Worm (Caenorhabditis elegans) whole organism, mixed stage, embryonic: ENCODE results near the gene M151.7.

Source experiments
- M03D4.4 ChIP-seq: sonication (generic microtip); optimal IDR thresholded peaks from 2 replicates; lab custom pipeline; 2017; ENCODE audit warnings: mild to moderate bottlenecking, missing genetic modification characterization, missing compliant biosample characterization
- bed-3 ChIP-seq: fragments of 200-800 bp; sonication (Bioruptor generic); optimal IDR thresholded peaks from 3 replicates; lab custom pipeline; 2018; ENCODE audit warnings: mild to moderate bottlenecking, missing genetic modification characterization, moderate library complexity, missing compliant biosample characterization
- ceh-39 ChIP-seq: fragments of 150-350 bp; optimal IDR thresholded peaks from 2 replicates; lab custom pipeline; 2014; ENCODE audit warnings: missing biosample characterization, missing genetic modification characterization
- ceh-43 ChIP-seq: fragments of 200-800 bp; sonication (Bioruptor generic); optimal IDR thresholded peaks from 2 replicates; lab custom pipeline; 2018; ENCODE audit warnings: mild to moderate bottlenecking, missing genetic modification characterization, moderate library complexity, missing compliant biosample characterization
- ceh-83 ChIP-seq: fragments of 200-800 bp; sonication (Bioruptor generic); optimal IDR thresholded peaks from 2 replicates; lab custom pipeline; 2018; ENCODE audit warnings: mild to moderate bottlenecking, missing genetic modification characterization, missing compliant biosample characterization
- ces-1 ChIP-seq: fragments of 150-350 bp; optimal IDR thresholded peaks from 2 replicates; lab custom pipeline; 2014; ENCODE audit warnings: missing biosample characterization, missing genetic modification reagents, missing genetic modification characterization
- cnd-1 ChIP-seq: fragments of 200-800 bp; sonication (Bioruptor generic); optimal IDR thresholded peaks from 2 replicates; lab custom pipeline; 2018; ENCODE audit warnings: mild to moderate bottlenecking, missing genetic modification characterization, missing compliant biosample characterization
- drap-1 ChIP-seq: fragments of 200-800 bp; sonication (Bioruptor generic); optimal IDR thresholded peaks from 3 replicates; lab custom pipeline; 2018; ENCODE audit warnings: mild to moderate bottlenecking, missing genetic modification characterization, missing compliant biosample characterization
- elt-1 ChIP-seq: sonication (generic microtip); optimal IDR thresholded peaks from 2 replicates; lab custom pipeline; 2017; ENCODE audit warnings: missing genetic modification characterization, mild to moderate bottlenecking, missing compliant biosample characterization, antibody characterized with exemption, moderate library complexity, borderline replicate concordance; ENCODE audit not compliant: insufficient read depth
- elt-3 ChIP-seq: fragments of 150-350 bp; optimal IDR thresholded peaks from 2 replicates; lab custom pipeline; 2014; ENCODE audit warnings: missing biosample characterization, missing genetic modification characterization
- flh-1 ChIP-seq: fragments of 200-800 bp; sonication (Bioruptor generic); optimal IDR thresholded peaks from 2 replicates; lab custom pipeline; 2018; ENCODE audit warnings: mild to moderate bottlenecking, missing genetic modification characterization, moderate library complexity, missing compliant biosample characterization
- ham-2 ChIP-seq: fragments of 200-800 bp; sonication (Bioruptor generic); optimal IDR thresholded peaks from 2 replicates; lab custom pipeline; 2018; ENCODE audit warnings: mild to moderate bottlenecking, missing genetic modification characterization, missing compliant biosample characterization
- lin-13 ChIP-seq: fragments of 150-350 bp; optimal IDR thresholded peaks from 2 replicates; lab custom pipeline; 2014; ENCODE audit warnings: missing biosample characterization, missing genetic modification characterization
- lin-32 ChIP-seq: fragments of 200-800 bp; sonication (Bioruptor generic); optimal IDR thresholded peaks from 2 replicates; lab custom pipeline; 2018; ENCODE audit warnings: mild to moderate bottlenecking, missing genetic modification characterization, missing compliant biosample characterization
- lsy-2 ChIP-seq: fragments of 150-350 bp; optimal IDR thresholded peaks from 2 replicates; lab custom pipeline; 2014; ENCODE audit warnings: missing biosample characterization, missing genetic modification characterization
- mab-5 ChIP-seq: fragments of 150-350 bp; optimal IDR thresholded peaks from 2 replicates; lab custom pipeline; 2014; ENCODE audit warnings: missing biosample characterization, missing genetic modification characterization
- mep-1 ChIP-seq: fragments of 150-350 bp; optimal IDR thresholded peaks from 2 replicates; lab custom pipeline; 2017; ENCODE audit warnings: missing biosample characterization, missing genetic modification reagents, missing genetic modification characterization, inconsistent platforms
- mls-2 ChIP-seq: sonication (generic microtip); optimal IDR thresholded peaks from 2 replicates; lab custom pipeline; 2016; ENCODE audit warnings: mild to moderate bottlenecking, missing genetic modification characterization, moderate library complexity, missing compliant biosample characterization
- nhr-12 ChIP-seq: fragments of 150-350 bp; optimal IDR thresholded peaks from 2 replicates; lab custom pipeline; 2014; ENCODE audit warnings: missing biosample characterization, missing genetic modification characterization
- nhr-2 ChIP-seq: fragments of 150-350 bp; optimal IDR thresholded peaks from 2 replicates; lab custom pipeline; 2014; ENCODE audit warnings: missing biosample characterization, missing genetic modification characterization
- nhr-237 ChIP-seq: fragments of 150-350 bp; optimal IDR thresholded peaks from 2 replicates; lab custom pipeline; 2014; ENCODE audit warnings: missing biosample characterization, missing genetic modification characterization
- nhr-28 ChIP-seq: fragments of 150-350 bp; optimal IDR thresholded peaks from 2 replicates; lab custom pipeline; 2014; ENCODE audit warnings: missing biosample characterization, missing genetic modification characterization
- pha-4 ChIP-seq: fragments of 150-350 bp; optimal IDR thresholded peaks from 2 replicates; lab custom pipeline; 2018; ENCODE audit warnings: missing biosample characterization, missing genetic modification reagents, missing genetic modification characterization
- sem-2 ChIP-seq: fragments of 200-800 bp; sonication (Bioruptor generic); optimal IDR thresholded peaks from 2 replicates; lab custom pipeline; 2018; ENCODE audit warnings: mild to moderate bottlenecking, missing genetic modification characterization, missing compliant biosample characterization
- snpc-4 ChIP-seq: fragments of 150-350 bp; optimal IDR thresholded peaks from 2 replicates; lab custom pipeline; 2014; ENCODE audit warnings: missing biosample characterization, missing genetic modification characterization
- sptf-1 ChIP-seq: sonication (generic microtip); optimal IDR thresholded peaks from 2 replicates; lab custom pipeline; 2017; ENCODE audit warnings: mild to moderate bottlenecking, missing genetic modification characterization, moderate library complexity, missing compliant biosample characterization
- tbx-8 ChIP-seq: fragments of 200-800 bp; sonication (Bioruptor generic); optimal IDR thresholded peaks from 2 replicates; lab custom pipeline; 2018; ENCODE audit warnings: mild to moderate bottlenecking, missing genetic modification characterization, moderate library complexity, missing compliant biosample characterization
- unc-120 ChIP-seq: sonication (generic microtip); optimal IDR thresholded peaks from 2 replicates; lab custom pipeline; 2017; ENCODE audit warnings: missing genetic modification characterization, missing compliant biosample characterization; ENCODE audit not compliant: poor library complexity, severe bottlenecking
- unc-39 ChIP-seq: fragments of 150-350 bp; optimal IDR thresholded peaks from 2 replicates; lab custom pipeline; 2014; ENCODE audit warnings: missing biosample characterization, missing genetic modification characterization
- unc-62 ChIP-seq: fragments of 150-350 bp; optimal IDR thresholded peaks from 2 replicates; lab custom pipeline; 2014; ENCODE audit warnings: missing biosample characterization, missing genetic modification reagents, missing genetic modification characterization
- zip-8 ChIP-seq: fragments of 150-350 bp; optimal IDR thresholded peaks from 2 replicates; lab custom pipeline; 2014; ENCODE audit warnings: missing biosample characterization, missing genetic modification characterization

M151.7 gene

DNA sequence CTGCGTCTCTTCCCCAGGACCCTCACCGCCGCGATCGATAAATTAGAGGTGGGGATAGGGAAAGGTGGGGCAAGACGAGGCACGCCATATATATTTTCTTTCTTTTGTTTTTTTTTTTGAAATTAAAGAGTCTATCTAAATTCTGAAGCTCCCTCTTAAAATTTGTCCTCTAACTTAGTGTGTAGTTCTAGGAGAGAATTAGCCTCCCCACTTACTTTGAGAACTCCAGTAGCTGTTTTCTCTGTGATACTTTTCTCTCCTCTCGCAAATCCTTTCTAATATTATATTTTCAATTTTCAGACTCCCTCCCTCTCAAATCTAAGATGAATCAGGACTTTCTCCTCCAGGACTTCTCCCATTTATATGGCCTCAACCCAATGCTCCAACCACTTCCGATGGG lies at the start of gene M151.7:
M151.7 (plus strand) TSS at position 301 of the 400 bp plus-strand sequence.
- TF ChIP-seq unc-62 (GFP tag; lab: Kevin White, UChicago), result no peak
- no peak for TF ChIP-seq mep-1 (tag; lab: Kevin White, UChicago)
- no peak for TF ChIP-seq nhr-28
- TF ChIP-seq tbx-8, result no peak
- TF ChIP-seq unc-39, result no peak
- TF ChIP-seq ham-2 (GFP tag; lab: Kevin White, UChicago), result no peak
- TF ChIP-seq mls-2 (tag; lab: Kevin White, UChicago), result no peak
- TF ChIP-seq nhr-12, result no peak
- no peak for TF ChIP-seq ceh-39 (tag; lab: Kevin White, UChicago)
- TF ChIP-seq snpc-4, result no peak
- no peak for TF ChIP-seq zip-8 (tag; lab: Kevin White, UChicago)
- no peak for TF ChIP-seq lin-13 (tag; lab: Kevin White, UChicago)
- TF ChIP-seq lin-32 (GFP tag; lab: Kevin White, UChicago), result no peak
- TF ChIP-seq elt-1 (tag; lab: Kevin White, UChicago), result no peak
- TF ChIP-seq ceh-43 (GFP tag; lab: Kevin White, UChicago), result no peak

DNA sequence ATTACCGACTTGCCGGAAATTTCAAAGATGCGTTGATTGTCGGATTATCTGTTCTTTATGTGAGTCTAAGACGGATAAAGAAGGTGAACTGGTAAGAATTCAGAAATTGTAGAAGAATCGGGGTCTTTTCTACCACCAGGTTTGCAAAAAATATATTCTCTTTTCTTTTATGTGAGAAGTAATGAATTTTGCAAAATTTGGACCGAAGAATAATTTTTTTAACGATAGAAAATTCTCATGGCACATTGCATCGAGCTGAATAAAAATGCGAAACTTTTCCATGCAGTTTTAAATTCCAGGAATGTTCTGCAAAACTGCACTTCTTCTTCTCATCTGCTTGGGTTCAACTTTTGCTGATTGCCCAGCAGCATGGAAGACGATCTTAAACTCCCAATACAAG lies 48.9 kb upstream of the M151.7 start, which contains the start of gene clec-130:
clec-130 (plus strand) TSS at position 301 of the 400 bp plus-strand sequence.
- TF ChIP-seq unc-39 (no peak), sptf-1 (tag; lab: Kevin White, UChicago) (no peak), lin-13 (tag; lab: Kevin White, UChicago) (no peak), cnd-1 (no peak), pha-4 (no peak), zip-8 (tag; lab: Kevin White, UChicago) (no peak), drap-1 (GFP tag; lab: Kevin White, UChicago) (no peak), ceh-83 (GFP tag; lab: Kevin White, UChicago) (no peak), ceh-39 (tag; lab: Kevin White, UChicago) (no peak), ceh-43 (GFP tag; lab: Kevin White, UChicago) (no peak), flh-1 (GFP tag; lab: Kevin White, UChicago) (no peak)

DNA sequence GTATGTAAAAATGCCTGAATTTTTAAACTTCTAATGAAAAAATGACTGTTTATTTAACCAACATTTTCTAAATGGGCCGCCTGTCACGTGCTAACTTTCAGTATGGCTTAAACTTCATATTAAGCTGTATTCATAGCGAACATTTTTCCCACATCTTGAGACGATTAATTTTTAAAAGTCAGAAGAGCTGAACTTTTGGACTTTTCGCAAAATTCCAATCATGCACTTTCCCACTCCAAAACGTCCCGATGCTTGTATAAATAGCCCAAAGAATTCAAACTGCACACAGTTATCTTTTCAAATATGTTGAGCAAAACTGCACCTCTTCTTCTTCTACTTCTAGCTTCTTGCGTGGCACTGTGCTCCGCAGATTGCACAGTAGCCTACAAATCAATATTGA lies 45.4 kb upstream of the M151.7 start, which contains the start of gene clec-132:
clec-132 (plus strand) TSS at position 301 of the 400 bp plus-strand sequence.
- TF ChIP-seq cnd-1 (no peak), unc-39 (no peak), nhr-237 (tag; lab: Kevin White, UChicago) (no peak), snpc-4 (no peak), unc-120 (tag; lab: Kevin White, UChicago) (no peak), tbx-8 (no peak), pha-4 (no peak), nhr-28 (no peak), drap-1 (GFP tag; lab: Kevin White, UChicago) (no peak), bed-3 (no peak), zip-8 (tag; lab: Kevin White, UChicago) (no peak), ceh-39 (tag; lab: Kevin White, UChicago) (no peak), elt-3 (tag; lab: Kevin White, UChicago) (no peak), nhr-12 (no peak), lin-32 (GFP tag; lab: Kevin White, UChicago) (no peak), sem-2 (GFP tag; lab: Kevin White, UChicago) (no peak), ces-1 (GFP tag; lab: Kevin White, UChicago) (no peak), mab-5 (no peak), M03D4.4 (no peak), ceh-43 (GFP tag; lab: Kevin White, UChicago) (no peak)

DNA sequence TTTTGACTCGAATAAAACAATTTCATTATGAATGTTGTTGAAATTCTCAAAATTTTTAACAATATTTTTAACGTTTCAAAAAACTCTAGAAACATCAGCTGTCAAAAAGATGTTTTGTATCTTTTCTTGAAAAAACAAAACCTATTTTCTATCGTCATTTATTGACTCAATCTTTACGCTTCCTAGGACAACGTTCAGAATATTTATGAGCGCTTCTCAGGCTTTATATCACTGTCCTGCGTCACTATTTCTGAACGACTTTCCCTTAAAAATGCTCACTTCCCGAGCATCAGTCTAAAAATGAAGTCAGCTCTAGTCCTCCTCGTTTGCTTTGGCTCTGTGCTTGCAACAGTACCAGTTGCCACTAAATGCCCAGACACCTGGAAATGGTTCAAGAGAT lies 44.0 kb upstream of the M151.7 start, which contains the start of gene clec-133:
clec-133 (plus strand) TSS at position 301 of the 400 bp plus-strand sequence.
- TF ChIP-seq lsy-2 (tag; lab: Kevin White, UChicago) (no peak), elt-1 (tag; lab: Kevin White, UChicago) (no peak), lin-13 (tag; lab: Kevin White, UChicago) (no peak), nhr-28 (no peak), nhr-2 (tag; lab: Kevin White, UChicago) (no peak), unc-39 (no peak), ham-2 (GFP tag; lab: Kevin White, UChicago) (no peak), mls-2 (tag; lab: Kevin White, UChicago) (no peak), M03D4.4 (no peak), ceh-39 (tag; lab: Kevin White, UChicago) (no peak), elt-3 (tag; lab: Kevin White, UChicago) (no peak), lin-32 (GFP tag; lab: Kevin White, UChicago) (no peak), nhr-237 (tag; lab: Kevin White, UChicago) (no peak), snpc-4 (no peak), tbx-8 (no peak)
